Fruit fly (Drosophila melanogaster): Measurements from ENCODE around the gene dob.

DNA sequence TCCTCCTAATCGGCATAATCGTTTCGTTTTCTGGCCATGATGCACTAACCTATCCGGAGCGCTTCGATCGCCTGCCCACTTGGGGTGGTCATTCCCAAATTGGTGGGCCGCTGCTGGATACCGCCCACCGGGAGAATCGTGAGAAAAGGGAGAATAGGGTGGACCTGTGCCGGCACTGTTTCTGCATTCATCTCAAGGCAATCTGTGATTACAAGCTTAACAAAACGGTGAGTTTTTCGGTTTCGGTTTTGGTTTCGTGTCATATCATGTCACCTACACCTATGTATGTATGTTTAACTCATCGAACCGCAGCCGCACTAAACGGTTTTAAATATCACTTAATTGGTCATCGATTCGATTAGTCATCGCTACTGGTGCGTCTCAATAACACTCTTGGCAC lies 42.1 kb upstream of the dob start:
- TF ChIP-seq h (GFP tag; optimal IDR thresholded peaks at IDR 0.05) (no peak), pan (optimal IDR thresholded peaks at IDR 0.05) (no peak), OdsH (GFP tag; optimal IDR thresholded peaks at IDR 0.05) (no peak), N (GFP tag; optimal IDR thresholded peaks at IDR 0.05) (no peak), HLH106 (tag; optimal IDR thresholded peaks at IDR 0.05) (no peak), CG32264 (GFP tag; optimal IDR thresholded peaks at IDR 0.05) (no peak), Myc (optimal IDR thresholded peaks at IDR 0.05) (no peak), CG9705 (GFP tag; optimal IDR thresholded peaks at IDR 0.05) (no peak)
